Worm (Caenorhabditis elegans): ENCODE results near the gene B0034.7.

- TF ChIP-seq egl-27 (tag; optimal IDR thresholded peaks at IDR 0.05): no peak
- TF ChIP-seq ceh-9 (tag; optimal IDR thresholded peaks at IDR 0.05): no peak
- no peak for TF ChIP-seq mdl-1 (tag; optimal IDR thresholded peaks at IDR 0.05)
- TF ChIP-seq nhr-237 (tag; optimal IDR thresholded peaks at IDR 0.05): no peak
- no peak for TF ChIP-seq pha-4 (tag; optimal IDR thresholded peaks at IDR 0.05)
- TF ChIP-seq tbx-2 (tag; optimal IDR thresholded peaks at IDR 0.05): no peak
- no peak for TF ChIP-seq unc-62 (GFP tag; optimal IDR thresholded peaks at IDR 0.05)
Observed at ce11 chrII:5940815-5941214, 20.6 kb upstream of the B0034.7 start, which contains the start of gene F28B12.6.
